Fruit fly (Drosophila melanogaster): ENCODE measurements around the gene CG9970.

CG9970 gene

DNA sequence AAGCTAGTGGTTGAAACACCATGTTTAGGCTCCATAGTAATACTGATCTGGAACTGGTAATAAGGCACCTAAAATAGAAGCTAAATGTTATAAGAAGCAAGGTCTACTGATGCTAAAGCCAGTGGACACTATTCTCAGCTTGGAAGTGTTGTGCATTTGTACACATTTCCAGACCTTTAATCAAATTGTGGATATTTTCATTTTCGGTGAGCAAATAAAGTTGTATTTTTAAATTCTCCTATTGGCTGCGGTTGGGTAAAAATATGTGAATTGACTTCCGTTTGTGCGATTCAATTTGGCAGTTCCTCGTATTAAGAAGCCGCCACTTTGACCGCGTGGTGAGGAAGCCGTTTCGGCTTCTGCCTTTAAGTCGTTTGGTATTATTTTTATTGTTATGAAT lies at the start of gene CG9970:
TSS of gene CG9970 (minus strand) at position 101 of the 400 bp plus-strand sequence.
- TF ChIP-seq OdsH (GFP tag; optimal IDR thresholded peaks at IDR 0.05) (no peak), Dfd (GFP tag; optimal IDR thresholded peaks at IDR 0.05) (no peak), sage (GFP tag; optimal IDR thresholded peaks at IDR 0.05) (no peak), brk (GFP tag; optimal IDR thresholded peaks at IDR 0.05) (no peak), CG32264 (GFP tag; optimal IDR thresholded peaks at IDR 0.05) (no peak), tai (GFP tag; optimal IDR thresholded peaks at IDR 0.05) (no peak), ey (GFP tag; optimal IDR thresholded peaks at IDR 0.05) (no peak), dmrt93B (GFP tag; optimal IDR thresholded peaks at IDR 0.05) (no peak)

DNA sequence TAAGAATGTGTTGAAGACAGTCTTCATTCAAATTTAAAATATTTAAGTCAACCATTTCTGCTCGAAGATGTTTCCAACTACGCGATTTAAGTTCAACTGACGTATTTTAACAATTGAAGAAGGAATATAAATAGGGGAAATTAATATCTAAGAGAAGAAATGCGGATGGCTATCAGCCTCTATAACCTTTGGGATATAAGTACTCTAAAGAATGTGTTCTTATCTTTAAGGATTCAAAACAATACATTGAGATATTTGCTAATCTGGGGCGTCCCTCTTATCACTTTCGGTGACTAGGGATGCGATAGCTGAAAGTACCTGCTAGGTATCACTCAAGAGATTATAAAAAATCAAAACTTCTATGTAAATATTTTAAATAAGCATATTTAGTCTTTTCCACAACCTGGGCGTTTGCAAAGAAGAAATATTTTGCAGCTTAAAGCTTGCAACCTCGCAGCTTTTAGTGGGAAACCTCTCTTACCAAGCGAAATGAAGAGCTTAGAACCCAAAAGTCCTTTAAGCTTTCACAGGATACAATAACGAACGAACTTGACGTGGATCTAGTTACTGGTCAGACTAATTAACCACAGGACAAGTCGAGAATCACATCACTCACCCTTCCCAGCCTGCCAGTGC lies 44.6 kb upstream of the CG9970 start, which contains the start of the genes CG34025 and Or63a:
TSS of gene CG34025 (minus strand) at position 101 of the 636 bp plus-strand sequence.
TSS of gene Or63a (plus strand) at position 586 of the 636 bp plus-strand sequence.
- TF ChIP-seq jim (GFP tag; optimal IDR thresholded peaks at IDR 0.05) = no peak
- no peak for TF ChIP-seq psq (GFP tag; optimal IDR thresholded peaks at IDR 0.05)
- TF ChIP-seq foxo (GFP tag; optimal IDR thresholded peaks at IDR 0.05) = no peak
- TF ChIP-seq usp (GFP tag; optimal IDR thresholded peaks at IDR 0.05) = no peak
- TF ChIP-seq HLH106 (tag; optimal IDR thresholded peaks at IDR 0.05) = no peak
- no peak for TF ChIP-seq CrebA (GFP tag; optimal IDR thresholded peaks at IDR 0.05; ENCODE audit: borderline replicate concordance)
- no peak for TF ChIP-seq Myc (optimal IDR thresholded peaks at IDR 0.05)
- no peak for TF ChIP-seq Sp1 (GFP tag; optimal IDR thresholded peaks at IDR 0.05)
- no peak for TF ChIP-seq Vsx2 (GFP tag; optimal IDR thresholded peaks at IDR 0.05; ENCODE audit: partially characterized antibody)
- no peak for TF ChIP-seq tai (GFP tag; optimal IDR thresholded peaks at IDR 0.05)
- TF ChIP-seq Rel (GFP tag; optimal IDR thresholded peaks at IDR 0.05) = no peak
- no peak for TF ChIP-seq Rel (tag; optimal IDR thresholded peaks at IDR 0.05)
- no peak for TF ChIP-seq Jra (GFP tag; optimal IDR thresholded peaks at IDR 0.05)
- TF ChIP-seq dmrt93B (GFP tag; optimal IDR thresholded peaks at IDR 0.05) = no peak

DNA sequence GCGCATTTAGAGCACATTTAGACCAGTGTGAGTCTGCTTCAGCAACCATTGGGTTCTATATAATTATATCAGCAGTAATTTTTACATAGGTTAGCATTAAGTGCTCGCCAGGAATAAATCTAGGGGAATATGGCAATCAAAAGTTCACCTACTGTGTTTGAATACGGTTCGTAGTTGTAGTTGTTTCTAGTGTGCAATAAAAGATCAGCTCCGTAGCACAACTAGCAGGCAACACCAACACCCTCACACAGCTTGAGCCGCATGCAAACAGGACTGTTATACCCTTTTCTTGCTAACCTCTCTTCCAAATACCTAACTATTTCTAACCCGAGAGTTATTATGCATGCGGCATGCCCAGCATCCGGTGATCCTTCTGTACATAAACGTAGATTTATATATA lies 35.1 kb upstream of the CG9970 start, which contains the start of gene CG32846:
TSS of gene CG32846 (minus strand) at position 101 of the 400 bp plus-strand sequence.
- TF ChIP-seq Hr78 (GFP tag; optimal IDR thresholded peaks at IDR 0.05) (no peak), Jra (GFP tag; optimal IDR thresholded peaks at IDR 0.05) (no peak), usp (GFP tag; optimal IDR thresholded peaks at IDR 0.05) (no peak), CG32264 (GFP tag; optimal IDR thresholded peaks at IDR 0.05) (no peak), OdsH (GFP tag; optimal IDR thresholded peaks at IDR 0.05) (no peak), dmrt93B (GFP tag; optimal IDR thresholded peaks at IDR 0.05) (no peak), sage (GFP tag; optimal IDR thresholded peaks at IDR 0.05) (no peak), h (GFP tag; optimal IDR thresholded peaks at IDR 0.05) (no peak), Abd-B (GFP tag; optimal IDR thresholded peaks at IDR 0.05) (no peak), Sp1 (GFP tag; optimal IDR thresholded peaks at IDR 0.05) (no peak), tai (GFP tag; optimal IDR thresholded peaks at IDR 0.05) (no peak), Hnf4 (GFP tag; optimal IDR thresholded peaks at IDR 0.05) (no peak), Dif (GFP tag; optimal IDR thresholded peaks at IDR 0.05; ENCODE audit: partially characterized antibody) (no peak), brk (GFP tag; optimal IDR thresholded peaks at IDR 0.05) (no peak), woc (GFP tag; optimal IDR thresholded peaks at IDR 0.05) (no peak), ey (GFP tag; optimal IDR thresholded peaks at IDR 0.05) (no peak), Dfd (GFP tag; optimal IDR thresholded peaks at IDR 0.05) (no peak), CG9705 (GFP tag; optimal IDR thresholded peaks at IDR 0.05) (no peak), Rel (GFP tag; optimal IDR thresholded peaks at IDR 0.05) (no peak), Rel (tag; optimal IDR thresholded peaks at IDR 0.05) (no peak)

DNA sequence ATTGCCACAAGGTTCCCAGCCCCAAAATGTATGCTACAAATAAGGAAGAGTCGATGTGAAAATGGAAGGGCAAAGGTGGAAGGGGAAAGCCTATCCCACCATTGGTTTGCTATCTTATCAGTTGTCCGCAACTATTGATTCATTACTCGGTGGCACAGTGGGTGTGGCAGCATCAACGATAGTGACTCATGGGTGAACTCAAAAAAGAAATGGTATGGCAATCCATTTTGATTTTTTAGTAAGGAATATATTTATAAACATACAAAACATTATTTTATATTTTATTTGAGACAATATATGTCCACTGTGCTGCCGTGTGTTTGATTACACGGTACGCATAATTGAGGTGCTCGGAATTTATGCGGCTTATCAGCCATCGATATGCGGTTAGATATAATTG lies 6.6 kb upstream of the CG9970 start:
- TF ChIP-seq tai (GFP tag; optimal IDR thresholded peaks at IDR 0.05) = no peak
- no peak for TF ChIP-seq Vsx2 (GFP tag; optimal IDR thresholded peaks at IDR 0.05; ENCODE audit: partially characterized antibody)

DNA sequence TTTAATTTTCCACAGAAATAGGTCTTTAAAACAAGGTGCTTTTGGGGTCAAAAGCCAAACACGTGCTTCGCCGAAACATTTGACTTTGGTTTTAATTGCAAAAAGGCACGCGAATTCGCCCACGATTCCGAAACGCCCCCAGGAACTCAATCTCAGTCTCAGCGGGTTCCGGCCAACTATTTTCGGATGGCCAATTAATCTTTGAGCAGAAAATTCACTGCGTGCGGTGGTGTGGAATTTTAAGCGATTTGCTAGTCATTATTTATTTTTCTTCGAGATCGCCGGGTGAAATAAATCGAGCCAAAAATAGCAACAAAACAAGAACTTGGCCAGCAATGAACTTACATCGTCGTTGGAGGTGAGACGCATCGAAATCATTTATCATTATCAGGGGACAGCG lies 2.2 kb upstream of the CG9970 start:
- TF ChIP-seq CG32264 (GFP tag; optimal IDR thresholded peaks at IDR 0.05) (no peak), woc (GFP tag; optimal IDR thresholded peaks at IDR 0.05) (no peak), HLH106 (tag; optimal IDR thresholded peaks at IDR 0.05) (no peak), sv (GFP tag; optimal IDR thresholded peaks at IDR 0.05) (no peak), Hr78 (GFP tag; optimal IDR thresholded peaks at IDR 0.05) (no peak), OdsH (GFP tag; optimal IDR thresholded peaks at IDR 0.05) (no peak), tai (GFP tag; optimal IDR thresholded peaks at IDR 0.05) (no peak), pan (optimal IDR thresholded peaks at IDR 0.05) (no peak), br (GFP tag; optimal IDR thresholded peaks at IDR 0.05) (no peak)

Data from whole organism, wandering third instar larva.